Fruit fly (Drosophila melanogaster) whole organism, adult: ENCODE results near the gene bor.

Source experiments
- kay ChIP-seq: fragments of 200-800 bp; sonication (Bioruptor generic); peaks from one replicate; lab custom pipeline; 2016; ENCODE audit warnings: missing biosample characterization, missing genetic modification characterization, borderline replicate concordance
- ovo ChIP-seq: fragments of 200-800 bp; sonication (Bioruptor generic); optimal IDR thresholded peaks from 2 replicates; lab custom pipeline; 2016; ENCODE audit warnings: missing biosample characterization, missing genetic modification characterization
- tj ChIP-seq: fragments of 200-800 bp; sonication (Bioruptor generic); optimal IDR thresholded peaks from 3 replicates; lab custom pipeline; 2017; ENCODE audit warnings: missing biosample characterization, mild to moderate bottlenecking, missing genetic modification characterization, moderate library complexity

- TF ChIP-seq tj (GFP tag; lab: Kevin White, UChicago) = no peak
- no peak for TF ChIP-seq kay (GFP tag; lab: Kevin White, UChicago)
- TF ChIP-seq ovo (GFP tag; lab: Kevin White, UChicago) = no peak
These were observed 18.4 kb downstream of the bor start for dm6 chr3R:16245298-16246098.
